Fruit fly (Drosophila melanogaster): ENCODE data around the gene CG12071.

The CG12071 gene

dm6 chr3R:30865365-30865770 lies 15.5 kb downstream of the CG12071 start (continued):
- no peak for TF ChIP-seq CG11456 (GFP tag; IDR thresholded peaks at IDR 0.05)
- no peak for TF ChIP-seq abd-A (tag; optimal IDR thresholded peaks at IDR 0.05)
- peak; percentile 25 for TF ChIP-seq Chrac-16 (GFP tag; optimal IDR thresholded peaks at IDR 0.05)
- no peak for TF ChIP-seq CG6654 (GFP tag; optimal IDR thresholded peaks at IDR 0.05)
- TF ChIP-seq Ravus (GFP tag; IDR thresholded peaks at IDR 0.05), result no peak
- TF ChIP-seq CG30403 (GFP tag; optimal IDR thresholded peaks at IDR 0.05), result peak; percentile 14
- no peak for TF ChIP-seq CG17568 (GFP tag; optimal IDR thresholded peaks at IDR 0.05)
- no peak for TF ChIP-seq CG17802 (tag; optimal IDR thresholded peaks at IDR 0.05)
- TF ChIP-seq wek (GFP tag; optimal IDR thresholded peaks at IDR 0.05), result no peak
- no peak for TF ChIP-seq CG11723 (GFP tag; optimal IDR thresholded peaks at IDR 0.05)
- TF ChIP-seq eyg (GFP tag; optimal IDR thresholded peaks at IDR 0.05), result no peak
- TF ChIP-seq Sox100B (GFP tag; optimal IDR thresholded peaks at IDR 0.05), result peak; percentile 35
- peak; percentile 41; the same call in 1 of the 2 replicates for TF ChIP-seq Ptx1 (GFP tag; IDR thresholded peaks at IDR 0.05)
- no peak for TF ChIP-seq CG13624 (GFP tag; optimal IDR thresholded peaks at IDR 0.05)
- TF ChIP-seq chinmo (GFP tag; IDR thresholded peaks at IDR 0.05; ENCODE audit: partially characterized antibody), result no peak
- no peak for TF ChIP-seq CG11085 (GFP tag; IDR thresholded peaks at IDR 0.05)
- no peak for TF ChIP-seq NfI (GFP tag; optimal IDR thresholded peaks at IDR 0.05)
- TF ChIP-seq CG10147 (GFP tag; optimal IDR thresholded peaks at IDR 0.05), result no peak
- TF ChIP-seq corto (GFP tag; optimal IDR thresholded peaks at IDR 0.05), result no peak

- TF ChIP-seq hkb (optimal IDR thresholded peaks at IDR 0.05) (no peak), hkb (GFP tag; IDR thresholded peaks at IDR 0.05) (no peak), CG10979 (tag; optimal IDR thresholded peaks at IDR 0.05) (peak; percentile 25), shn (GFP tag; optimal IDR thresholded peaks at IDR 0.05) (no peak), CG1832 (GFP tag; optimal IDR thresholded peaks at IDR 0.05) (no peak), sens (GFP tag) (peak; percentile 75), CG1602 (GFP tag; optimal IDR thresholded peaks at IDR 0.05) (no peak), dmrt11E (tag; optimal IDR thresholded peaks at IDR 0.05) (peak; percentile 32), CG10274 (GFP tag; optimal IDR thresholded peaks at IDR 0.05) (no peak), bcd (GFP tag; optimal IDR thresholded peaks at IDR 0.05) (no peak), HLHmδ (GFP tag; optimal IDR thresholded peaks at IDR 0.05) (no peak), bsh (GFP tag; optimal IDR thresholded peaks at IDR 0.05) (peak in 1 of 2 experiments; percentile 28), CG7745 (tag; optimal IDR thresholded peaks at IDR 0.05) (no peak), abd-A (tag; optimal IDR thresholded peaks at IDR 0.05) (no peak), crp (GFP tag; optimal IDR thresholded peaks at IDR 0.05) (no peak), usp (GFP tag; optimal IDR thresholded peaks at IDR 0.05) (no peak), CG11247 (GFP tag; IDR thresholded peaks at IDR 0.05) (no peak), CG8388 (GFP tag; optimal IDR thresholded peaks at IDR 0.05) (no peak), Oli (tag; optimal IDR thresholded peaks at IDR 0.05) (peak; percentile 11), Side (GFP tag; optimal IDR thresholded peaks at IDR 0.05) (no peak), CG9727 (GFP tag; optimal IDR thresholded peaks at IDR 0.05) (no peak), Chrac-16 (GFP tag; optimal IDR thresholded peaks at IDR 0.05) (no peak), row (GFP tag; IDR thresholded peaks at IDR 0.05) (peak; percentile 5; the same call in 1 of the 3 replicates), gsb-n (tag; optimal IDR thresholded peaks at IDR 0.05) (no peak), odd (GFP tag; optimal IDR thresholded peaks at IDR 0.05) (no peak), Hr51 (GFP tag; optimal IDR thresholded peaks at IDR 0.05) (peak in 1 of 2 experiments; percentile 8), CG18619 (GFP tag; optimal IDR thresholded peaks at IDR 0.05) (no peak), CG11560 (tag; IDR thresholded peaks at IDR 0.05) (no peak), gcm (GFP tag; optimal IDR thresholded peaks at IDR 0.05) (no peak), Sox100B (GFP tag; optimal IDR thresholded peaks at IDR 0.05) (no peak), CG6791 (GFP tag; IDR thresholded peaks at IDR 0.05; ENCODE audit: partially characterized antibody) (no peak), lov (optimal IDR thresholded peaks at IDR 0.05) (no peak), lov (GFP tag; IDR thresholded peaks at IDR 0.05) (no peak), tll (GFP tag; optimal IDR thresholded peaks at IDR 0.05) (peak in 1 of 2 experiments; percentile 35)
These were observed 16.4 kb downstream of the CG12071 start for dm6 chr3R:30864465-30864864.
